Worm (Caenorhabditis elegans) whole organism, L3 larva: Measurements from ENCODE around the gene ptr-16.

ENCODE experiments used
- R02D3.7 ChIP-seq: fragments of 150-350 bp; optimal IDR thresholded peaks from 2 replicates; lab custom pipeline; 2014; ENCODE audit warnings: missing biosample characterization, missing genetic modification characterization
- ZK546.5 ChIP-seq: sonication (generic microtip); optimal IDR thresholded peaks from 2 replicates; lab custom pipeline; 2017; ENCODE audit warnings: missing biosample characterization, missing genetic modification characterization
- aly-2 ChIP-seq: fragments of 150-350 bp; optimal IDR thresholded peaks from 2 replicates; lab custom pipeline; 2014; ENCODE audit warnings: missing biosample characterization, missing genetic modification characterization
- ceh-28 ChIP-seq: fragments of 150-350 bp; optimal IDR thresholded peaks from 2 replicates; lab custom pipeline; 2014; ENCODE audit warnings: missing biosample characterization, missing genetic modification reagents, missing genetic modification characterization
- ceh-82 ChIP-seq: fragments of 150-350 bp; optimal IDR thresholded peaks from 2 replicates; lab custom pipeline; 2014; ENCODE audit warnings: missing biosample characterization, missing genetic modification characterization
- daf-12 ChIP-seq: fragments of 150-350 bp; optimal IDR thresholded peaks from 2 replicates; lab custom pipeline; 2014; ENCODE audit warnings: missing biosample characterization, missing genetic modification reagents, missing genetic modification characterization
- egl-27 ChIP-seq: sonication (generic microtip); optimal IDR thresholded peaks from 4 replicates; lab custom pipeline; 2017; ENCODE audit warnings: missing biosample characterization, missing genetic modification reagents, missing genetic modification characterization
- egl-5 ChIP-seq: fragments of 150-350 bp; optimal IDR thresholded peaks from 2 replicates; lab custom pipeline; 2017; ENCODE audit warnings: missing biosample characterization, missing genetic modification reagents, missing genetic modification characterization, inconsistent platforms
- elt-2 ChIP-seq: sonication (generic microtip); optimal IDR thresholded peaks from 2 replicates; lab custom pipeline; 2016; ENCODE audit warnings: missing genetic modification reagents, mild to moderate bottlenecking, missing genetic modification characterization, missing compliant biosample characterization
- elt-3 ChIP-seq, 3 experiments: fragments of 150-350 bp in 1 of 3; sonication (generic microtip) in 2 of 3; optimal IDR thresholded peaks; 2 replicates in 2 of 3; 4 replicates in 1 of 3; lab custom pipeline; 2014 to 2017; ENCODE audit warnings: missing biosample characterization in 3 of 3, missing genetic modification characterization in 3 of 3
- eor-1 ChIP-seq, 2 experiments: fragments of 150-350 bp; optimal IDR thresholded peaks; 2 replicates each; lab custom pipeline; 2014 to 2018; ENCODE audit warnings: missing biosample characterization in 2 of 2, missing genetic modification characterization in 2 of 2
- fkh-10 ChIP-seq: sonication (generic microtip); optimal IDR thresholded peaks from 2 replicates; lab custom pipeline; 2017; ENCODE audit warnings: missing biosample characterization, missing genetic modification reagents, missing genetic modification characterization
- fkh-2 ChIP-seq: fragments of 150-350 bp; optimal IDR thresholded peaks from 2 replicates; lab custom pipeline; 2014; ENCODE audit warnings: missing biosample characterization, missing genetic modification reagents, missing genetic modification characterization
- fos-1 ChIP-seq: fragments of 150-350 bp; optimal IDR thresholded peaks from 2 replicates; lab custom pipeline; 2014; ENCODE audit warnings: missing biosample characterization, missing genetic modification characterization
- hmg-11 ChIP-seq: sonication (generic microtip); optimal IDR thresholded peaks from 2 replicates; lab custom pipeline; 2016; ENCODE audit warnings: missing genetic modification characterization, missing compliant biosample characterization
- jun-1 ChIP-seq: fragments of 150-350 bp; optimal IDR thresholded peaks from 2 replicates; lab custom pipeline; 2014; ENCODE audit warnings: missing biosample characterization, missing genetic modification reagents, missing genetic modification characterization
- lin-15B ChIP-seq: fragments of 150-350 bp; optimal IDR thresholded peaks from 2 replicates; lab custom pipeline; 2014; ENCODE audit warnings: missing biosample characterization, missing genetic modification characterization
- lin-39 ChIP-seq: fragments of 150-350 bp; optimal IDR thresholded peaks from 2 replicates; lab custom pipeline; 2018; ENCODE audit warnings: missing biosample characterization, missing genetic modification reagents, missing genetic modification characterization
- lsy-12 ChIP-seq: sonication (generic microtip); optimal IDR thresholded peaks from 2 replicates; lab custom pipeline; 2016; ENCODE audit warnings: mild to moderate bottlenecking, missing genetic modification characterization, missing compliant biosample characterization
- mdl-1 ChIP-seq: fragments of 150-350 bp; optimal IDR thresholded peaks from 2 replicates; lab custom pipeline; 2014; ENCODE audit warnings: missing biosample characterization, missing genetic modification characterization
- nfya-1 ChIP-seq: sonication (generic microtip); optimal IDR thresholded peaks from 2 replicates; lab custom pipeline; 2017; ENCODE audit warnings: missing genetic modification characterization, mild to moderate bottlenecking, missing compliant biosample characterization, antibody characterized with exemption, moderate library complexity; ENCODE audit not compliant: insufficient read depth
- nhr-11 ChIP-seq: fragments of 150-350 bp; optimal IDR thresholded peaks from 2 replicates; lab custom pipeline; 2014; ENCODE audit warnings: missing biosample characterization, missing genetic modification characterization
- nhr-12 ChIP-seq: fragments of 150-350 bp; optimal IDR thresholded peaks from 2 replicates; lab custom pipeline; 2014; ENCODE audit warnings: missing biosample characterization, missing genetic modification characterization
- nhr-23 ChIP-seq: fragments of 150-350 bp; optimal IDR thresholded peaks from 2 replicates; lab custom pipeline; 2014; ENCODE audit warnings: missing biosample characterization, missing genetic modification reagents, missing genetic modification characterization
- nhr-237 ChIP-seq: fragments of 150-350 bp; optimal IDR thresholded peaks from 2 replicates; lab custom pipeline; 2014; ENCODE audit warnings: missing biosample characterization, missing genetic modification characterization
- nhr-25 ChIP-seq: sonication (generic microtip); optimal IDR thresholded peaks from 2 replicates; lab custom pipeline; 2017; ENCODE audit warnings: missing biosample characterization, missing genetic modification characterization
- nhr-28 ChIP-seq: fragments of 150-350 bp; optimal IDR thresholded peaks from 2 replicates; lab custom pipeline; 2014; ENCODE audit warnings: missing biosample characterization, missing genetic modification characterization
- nhr-43 ChIP-seq: sonication (generic microtip); optimal IDR thresholded peaks from 2 replicates; lab custom pipeline; 2016; ENCODE audit warnings: mild to moderate bottlenecking, missing genetic modification characterization, missing compliant biosample characterization; ENCODE audit not compliant: poor library complexity, severe bottlenecking
- nhr-76 ChIP-seq: fragments of 150-350 bp; sonication (generic microtip); optimal IDR thresholded peaks from 5 replicates; lab custom pipeline; 2014; ENCODE audit warnings: missing biosample characterization, missing genetic modification characterization
- nhr-77 ChIP-seq: fragments of 150-350 bp; optimal IDR thresholded peaks from 2 replicates; lab custom pipeline; 2014; ENCODE audit warnings: missing biosample characterization, missing genetic modification characterization
- pha-4 ChIP-seq: fragments of 150-350 bp; optimal IDR thresholded peaks from 2 replicates; lab custom pipeline; 2014; ENCODE audit warnings: missing biosample characterization, missing genetic modification reagents, missing genetic modification characterization
- pqm-1 ChIP-seq: fragments of 150-350 bp; optimal IDR thresholded peaks from 2 replicates; lab custom pipeline; 2017; ENCODE audit warnings: missing biosample characterization, missing genetic modification characterization, inconsistent platforms
- sea-2 ChIP-seq: fragments of 150-350 bp; sonication (generic microtip); optimal IDR thresholded peaks from 4 replicates; lab custom pipeline; 2014; ENCODE audit warnings: missing biosample characterization, missing genetic modification reagents, missing genetic modification characterization
- skn-1 ChIP-seq: fragments of 150-350 bp; optimal IDR thresholded peaks from 2 replicates; lab custom pipeline; 2014; ENCODE audit warnings: missing biosample characterization, missing genetic modification characterization
- snpc-4 ChIP-seq: fragments of 150-350 bp; optimal IDR thresholded peaks from 2 replicates; lab custom pipeline; 2014; ENCODE audit warnings: missing biosample characterization, missing genetic modification characterization
- unc-39 ChIP-seq: sonication (generic microtip); optimal IDR thresholded peaks from 4 replicates; lab custom pipeline; 2017; ENCODE audit warnings: missing biosample characterization, missing genetic modification characterization
- unc-62 ChIP-seq: fragments of 150-350 bp; sonication (generic microtip); optimal IDR thresholded peaks from 4 replicates; lab custom pipeline; 2014; ENCODE audit warnings: missing biosample characterization, missing genetic modification reagents, missing genetic modification characterization
- zag-1 ChIP-seq: fragments of 150-350 bp; optimal IDR thresholded peaks from 2 replicates; lab custom pipeline; 2014; ENCODE audit warnings: missing biosample characterization, missing genetic modification characterization
- ztf-11 ChIP-seq: fragments of 150-350 bp; optimal IDR thresholded peaks from 2 replicates; lab custom pipeline; 2014; ENCODE audit warnings: missing biosample characterization, missing genetic modification characterization
- ztf-4 ChIP-seq: fragments of 150-350 bp; optimal IDR thresholded peaks from 2 replicates; lab custom pipeline; 2014; ENCODE audit warnings: missing biosample characterization, missing genetic modification characterization

ptr-16 gene

ce11 chrV:1140806-1141205 lies 24.7 kb upstream of the ptr-16 start:
- TF ChIP-seq mdl-1 (no peak), ceh-82 (tag; lab: Kevin White, UChicago) (no peak), daf-12 (tag; lab: Kevin White, UChicago) (no peak), sea-2 (GFP tag; lab: Kevin White, UChicago) (no peak), nhr-25 (tag; lab: Kevin White, UChicago) (no peak), fkh-2 (tag; lab: Kevin White, UChicago) (no peak)

- TF ChIP-seq ceh-28 (tag; lab: Kevin White, UChicago) = no peak
- no peak for TF ChIP-seq ztf-4 (tag; lab: Kevin White, UChicago)
- TF ChIP-seq ztf-11 = no peak
- no peak for TF ChIP-seq zag-1 (tag; lab: Kevin White, UChicago)
- no peak for TF ChIP-seq daf-12 (tag; lab: Kevin White, UChicago)
- TF ChIP-seq nhr-76 (tag; lab: Kevin White, UChicago) = no peak
- TF ChIP-seq fos-1 = no peak
- no peak for TF ChIP-seq nhr-77 (tag; lab: Kevin White, UChicago)
- TF ChIP-seq snpc-4 (tag; lab: Kevin White, UChicago) = no peak
- TF ChIP-seq fkh-2 (tag; lab: Kevin White, UChicago) = no peak
- TF ChIP-seq nhr-25 (tag; lab: Kevin White, UChicago) = no peak
- no peak for TF ChIP-seq skn-1 (tag; lab: Kevin White, UChicago)
- no peak for TF ChIP-seq nhr-28 (tag; lab: Kevin White, UChicago)
- no peak for TF ChIP-seq nhr-23 (tag; lab: Kevin White, UChicago)
- no peak for TF ChIP-seq egl-27 (tag; lab: Kevin White, UChicago)
- TF ChIP-seq lin-39 (tag; lab: Kevin White, UChicago) = no peak
- TF ChIP-seq ZK546.5 (tag; lab: Kevin White, UChicago) = no peak
Observed at ce11 chrV:1141433-1141832, 24.1 kb upstream of the ptr-16 start, which contains the start of gene cutl-22. cutl-22 (plus strand) TSS chrV:1141733.

DNA sequence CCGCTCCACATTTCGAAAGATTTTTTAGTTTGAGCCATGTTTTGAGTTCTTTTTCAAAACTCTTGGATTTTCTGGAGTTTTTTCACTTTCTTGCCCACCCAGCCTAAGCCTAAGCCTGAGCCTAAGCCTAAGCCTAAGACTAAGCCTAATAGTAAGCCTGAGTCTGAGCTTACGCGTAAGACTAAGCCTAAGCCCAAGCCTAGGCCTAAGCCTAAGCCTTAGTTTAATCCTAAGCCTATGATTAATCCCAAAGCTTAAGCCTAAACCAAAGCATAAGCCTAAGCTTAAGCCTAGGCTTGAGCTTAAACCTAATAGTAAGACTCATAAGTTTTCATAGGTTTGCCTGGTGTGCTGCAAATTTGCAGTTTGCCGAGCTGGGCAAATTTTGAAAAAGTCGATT lies 23.3 kb upstream of the ptr-16 start:
- TF ChIP-seq ZK546.5 (tag; lab: Kevin White, UChicago) = no peak
- TF ChIP-seq ceh-28 (tag; lab: Kevin White, UChicago) = no peak
- TF ChIP-seq lin-15B = no peak
- no peak for TF ChIP-seq lsy-12 (tag; lab: Kevin White, UChicago)
- no peak for TF ChIP-seq fkh-2 (tag; lab: Kevin White, UChicago)
- no peak for TF ChIP-seq egl-5

ce11 chrV:1149734-1150669 lies 15.5 kb upstream of the ptr-16 start:
- TF ChIP-seq nhr-12 (tag; lab: Kevin White, UChicago) (no peak), nhr-11 (tag; lab: Kevin White, UChicago) (no peak), hmg-11 (tag; lab: Kevin White, UChicago) (peak; percentile 1), lin-39 (tag; lab: Kevin White, UChicago) (peak; percentile 79), fkh-10 (peak; percentile 90)
- TF ChIP-seq, all 47 proteins: peak for 3

DNA sequence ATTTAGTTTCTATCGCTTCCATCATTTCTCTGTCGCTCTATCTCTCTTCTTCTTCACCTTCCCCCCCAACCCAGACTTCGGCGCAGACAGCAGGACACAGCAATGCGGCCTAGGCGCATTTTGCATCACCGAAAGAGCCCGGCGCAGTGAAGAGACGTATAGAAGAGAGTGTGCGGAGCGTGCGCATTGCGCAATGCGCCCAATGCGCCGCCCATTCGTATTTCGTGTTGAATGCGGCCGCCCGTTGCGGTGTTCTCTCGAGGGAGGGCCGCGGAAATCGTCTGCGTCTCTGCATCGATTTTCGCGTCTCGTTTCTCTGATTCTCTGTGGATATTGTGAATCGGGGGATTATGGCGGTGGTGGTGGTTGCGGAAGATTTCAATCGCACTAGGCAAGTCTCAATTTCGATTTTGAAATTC lies 14.2 kb upstream of the ptr-16 start:
- TF ChIP-seq mdl-1 (peak; percentile 74), ZK546.5 (tag; lab: Kevin White, UChicago) (peak; percentile 65), lin-39 (tag; lab: Kevin White, UChicago) (peak; percentile 98), nfya-1 (peak; percentile 97), fos-1 (peak; percentile 92), hmg-11 (tag; lab: Kevin White, UChicago) (peak; percentile 97), eor-1 (tag; optimal IDR thresholded peaks at IDR 0.05; lab: Kevin White, UChicago) (peak in 1 of 2 experiments; percentile 79), aly-2 (tag; lab: Kevin White, UChicago) (peak; percentile 68), ztf-4 (tag; lab: Kevin White, UChicago) (peak; percentile 93), elt-2 (tag; lab: Kevin White, UChicago) (peak; percentile 96), fkh-10 (peak; percentile 98), nhr-237 (tag; lab: Kevin White, UChicago) (peak; percentile 63), unc-62 (peak; percentile 94), R02D3.7 (tag; lab: Kevin White, UChicago) (peak; percentile 90), sea-2 (GFP tag; lab: Kevin White, UChicago) (peak; percentile 100), lsy-12 (tag; lab: Kevin White, UChicago) (peak; percentile 99), zag-1 (tag; lab: Kevin White, UChicago) (peak; percentile 84), pha-4 (tag; lab: Kevin White, UChicago) (peak; percentile 88), nhr-12 (tag; lab: Kevin White, UChicago) (no peak), nhr-43 (peak; percentile 96), elt-3 (tag; optimal IDR thresholded peaks at IDR 0.05; lab: Kevin White, UChicago) (peak in 1 of 3 experiments; percentile 92), nhr-25 (tag; lab: Kevin White, UChicago) (peak; percentile 98), unc-39 (tag; lab: Kevin White, UChicago) (no peak), nhr-23 (tag; lab: Kevin White, UChicago) (peak; percentile 93), jun-1 (tag; lab: Kevin White, UChicago) (peak; percentile 99), ztf-11 (no peak), skn-1 (tag; lab: Kevin White, UChicago) (peak; percentile 87), pqm-1 (tag; lab: Kevin White, UChicago) (peak; percentile 83)
